Fruit fly (Drosophila melanogaster): ENCODE results near the gene Dpm2.
A peak's percentile ranks its signal among the peaks of the same experiment; 100 is the strongest.

Gene Dpm2

DNA sequence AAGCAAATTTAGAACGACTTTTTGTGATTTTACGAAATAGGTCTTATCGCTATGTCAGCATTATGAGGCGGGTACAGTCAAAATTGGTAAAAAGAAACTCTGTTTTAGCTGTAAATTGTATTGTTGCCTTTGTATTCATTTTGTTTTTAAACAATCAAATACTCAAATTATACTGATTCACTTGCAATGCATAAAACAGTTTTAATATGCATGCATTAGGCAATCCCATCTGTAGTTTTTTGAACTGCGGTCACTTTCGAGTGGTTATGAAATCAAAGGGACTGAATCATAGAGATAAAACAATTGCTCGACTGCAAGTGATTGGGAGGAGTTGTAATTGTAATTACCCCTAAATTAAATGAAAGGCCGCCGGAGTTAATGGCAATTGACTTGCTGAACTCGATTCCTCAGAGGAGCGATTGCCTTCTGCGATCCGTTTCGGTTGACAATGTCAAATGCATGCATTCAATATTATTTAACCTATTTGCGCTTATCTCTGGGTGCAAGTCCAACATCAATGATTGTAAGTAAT is 20.4 kb downstream of the Dpm2 start:
- no peak for TF ChIP-seq net (GFP tag; optimal IDR thresholded peaks at IDR 0.05)
- TF ChIP-seq CG11762 (GFP tag; optimal IDR thresholded peaks at IDR 0.05; ENCODE audit: insufficient read depth) = no peak
- peak; percentile 94 for TF ChIP-seq svp (GFP tag)
- no peak for TF ChIP-seq CG32006 (GFP tag; optimal IDR thresholded peaks at IDR 0.05)
- TF ChIP-seq dsx (GFP tag; optimal IDR thresholded peaks at IDR 0.05; ENCODE audit: poor library complexity, severe bottlenecking) = no peak
- no peak for TF ChIP-seq salr (GFP tag; optimal IDR thresholded peaks at IDR 0.05)
- no peak for TF ChIP-seq Hr4 (GFP tag; optimal IDR thresholded peaks at IDR 0.05)
- TF ChIP-seq Hr39 (GFP tag; optimal IDR thresholded peaks at IDR 0.05) = peak; percentile 39
- TF ChIP-seq vri (GFP tag; optimal IDR thresholded peaks at IDR 0.05) = peak; percentile 65
- no peak for TF ChIP-seq CG8319 (GFP tag; optimal IDR thresholded peaks at IDR 0.05)
- TF ChIP-seq Met (GFP tag; optimal IDR thresholded peaks at IDR 0.05) = peak; percentile 37
- TF ChIP-seq esn (GFP tag; optimal IDR thresholded peaks at IDR 0.05) = peak; percentile 6

dm6 chr3L:3342307-3342940 is 23.1 kb downstream of the Dpm2 start:
- TF ChIP-seq net (GFP tag; optimal IDR thresholded peaks at IDR 0.05) (peak; percentile 69), Eip78C (GFP tag) (peak; percentile 91), OdsH (GFP tag; optimal IDR thresholded peaks at IDR 0.05) (peak; percentile 57), CG6163 (GFP tag; IDR thresholded peaks at IDR 0.05) (peak; percentile 60; the same call in 2 of the 3 replicates), Hr4 (GFP tag; optimal IDR thresholded peaks at IDR 0.05) (peak; percentile 25), Hr39 (GFP tag; optimal IDR thresholded peaks at IDR 0.05) (peak; percentile 82), CG8632 (GFP tag; optimal IDR thresholded peaks at IDR 0.05) (peak; percentile 71), CG7368 (GFP tag; optimal IDR thresholded peaks at IDR 0.05) (peak; percentile 36), Sox102F (GFP tag; optimal IDR thresholded peaks at IDR 0.05) (peak; percentile 86), CG1621 (tag; optimal IDR thresholded peaks at IDR 0.05) (peak; percentile 71), CG10631 (GFP tag; optimal IDR thresholded peaks at IDR 0.05) (peak; percentile 71), CG31627 (GFP tag; optimal IDR thresholded peaks at IDR 0.05) (peak; percentile 85), svp (GFP tag) (peak; percentile 89), vri (GFP tag; optimal IDR thresholded peaks at IDR 0.05) (peak; percentile 79), CG6854 (GFP tag; optimal IDR thresholded peaks at IDR 0.05) (peak; percentile 64), CG4318 (GFP tag; optimal IDR thresholded peaks at IDR 0.05) (no peak), Eip75B (GFP tag; optimal IDR thresholded peaks at IDR 0.05) (peak; percentile 79), Gug (GFP tag; IDR thresholded peaks at IDR 0.05) (peak; percentile 28; the same call in 1 of the 2 replicates), ss (GFP tag; optimal IDR thresholded peaks at IDR 0.05) (peak; percentile 34 to 57), Eip93F (GFP tag; optimal IDR thresholded peaks at IDR 0.05) (peak; percentile 72), dsx (GFP tag; optimal IDR thresholded peaks at IDR 0.05; ENCODE audit: poor library complexity, severe bottlenecking) (peak; percentile 84), Sox14 (GFP tag; optimal IDR thresholded peaks at IDR 0.05) (peak; percentile 77), CG3032 (tag; optimal IDR thresholded peaks at IDR 0.05) (peak; percentile 58), lz (GFP tag; optimal IDR thresholded peaks at IDR 0.05) (peak; percentile 78), Ets96B (tag; optimal IDR thresholded peaks at IDR 0.05) (peak; percentile 70), topi (GFP tag; optimal IDR thresholded peaks at IDR 0.05) (peak; percentile 75), Smox (GFP tag; optimal IDR thresholded peaks at IDR 0.05) (peak; percentile 79), CG8119 (GFP tag; IDR thresholded peaks at IDR 0.05) (peak; percentile 44; the same call in 2 of the 3 replicates), CG15336 (GFP tag; IDR thresholded peaks at IDR 0.05) (peak; percentile 57), CG6792 (GFP tag; optimal IDR thresholded peaks at IDR 0.05) (peak; percentile 77), fd85E (GFP tag; optimal IDR thresholded peaks at IDR 0.05) (peak; percentile 24), CG10669 (GFP tag; optimal IDR thresholded peaks at IDR 0.05) (peak; percentile 62), dac (GFP tag; optimal IDR thresholded peaks at IDR 0.05) (no peak), esn (GFP tag; optimal IDR thresholded peaks at IDR 0.05) (peak; percentile 82), Blimp-1 (GFP tag; optimal IDR thresholded peaks at IDR 0.05) (peak; percentile 23), CG32006 (GFP tag; optimal IDR thresholded peaks at IDR 0.05) (peak; percentile 23), pdm3 (GFP tag; optimal IDR thresholded peaks at IDR 0.05) (peak; percentile 73), CG6276 (GFP tag; optimal IDR thresholded peaks at IDR 0.05) (no peak), fkh (GFP tag; optimal IDR thresholded peaks at IDR 0.05) (no peak), CG8319 (GFP tag; optimal IDR thresholded peaks at IDR 0.05) (peak; percentile 15), acj6 (GFP tag; optimal IDR thresholded peaks at IDR 0.05) (peak; percentile 73), fd59A (GFP tag; optimal IDR thresholded peaks at IDR 0.05) (peak; percentile 46), CG16779 (tag; optimal IDR thresholded peaks at IDR 0.05) (peak; percentile 15), CG11902 (GFP tag; optimal IDR thresholded peaks at IDR 0.05) (peak; percentile 35)
